Fruit fly (Drosophila melanogaster) whole organism, prepupa: ENCODE results near the gene Slbp.
A peak's percentile ranks its signal among the peaks of the same experiment; 100 is the strongest.

ENCODE experiments used
- Blimp-1 ChIP-seq: fragments of 200-800 bp; sonication (Bioruptor generic); optimal IDR thresholded peaks from 3 replicates; lab custom pipeline; 2017; ENCODE audit warnings: missing biosample characterization, missing genetic modification characterization, mild to moderate bottlenecking, moderate library complexity, missing genetic modification reagents
- CG10631 ChIP-seq: fragments of 200-800 bp; sonication (Bioruptor generic); optimal IDR thresholded peaks from 2 replicates; lab custom pipeline; 2016; ENCODE audit warnings: missing biosample characterization, missing genetic modification characterization
- CG10669 ChIP-seq: fragments of 200-800 bp; sonication (Bioruptor generic); optimal IDR thresholded peaks from 3 replicates; lab custom pipeline; 2018; ENCODE audit warnings: missing biosample characterization, mild to moderate bottlenecking, missing genetic modification characterization, moderate library complexity
- CG11294 ChIP-seq: fragments of 200-800 bp; sonication (Bioruptor generic); IDR thresholded peaks from 2 replicates; pipeline ENCODE4 v1.3.6; 2022; ENCODE audit warnings: missing biosample characterization, missing genetic modification characterization
- CG11762 ChIP-seq: fragments of 200-800 bp; sonication (Bioruptor generic); optimal IDR thresholded peaks from 3 replicates; lab custom pipeline; 2016; ENCODE audit warnings: missing biosample characterization, missing genetic modification characterization; ENCODE audit not compliant: insufficient read depth
- CG15336 ChIP-seq: fragments of 200-800 bp; sonication (Bioruptor generic); IDR thresholded peaks from 2 replicates; pipeline ENCODE4 v1.3.6; 2022; ENCODE audit warnings: missing biosample characterization, missing genetic modification characterization
- CG16779 ChIP-seq: fragments of 200-800 bp; sonication (Bioruptor generic); optimal IDR thresholded peaks from 3 replicates; lab custom pipeline; 2017; ENCODE audit warnings: missing biosample characterization, mild to moderate bottlenecking, missing genetic modification characterization
- CG3032 ChIP-seq: fragments of 200-800 bp; optimal IDR thresholded peaks from 2 replicates; lab custom pipeline; 2019; ENCODE audit warnings: missing biosample characterization, mild to moderate bottlenecking, missing genetic modification characterization, moderate library complexity
- CG31627 ChIP-seq: fragments of 200-800 bp; sonication (Bioruptor generic); optimal IDR thresholded peaks from 3 replicates; lab custom pipeline; 2016; ENCODE audit warnings: missing biosample characterization, missing genetic modification characterization
- CG32006 ChIP-seq: fragments of 200-800 bp; sonication (Bioruptor generic); optimal IDR thresholded peaks from 3 replicates; lab custom pipeline; 2017; ENCODE audit warnings: missing biosample characterization, mild to moderate bottlenecking, missing genetic modification characterization
- CG34406 ChIP-seq: fragments of 200-800 bp; sonication (Bioruptor generic); optimal IDR thresholded peaks from 3 replicates; lab custom pipeline; 2016; ENCODE audit warnings: missing biosample characterization, missing genetic modification characterization
- CG4318 ChIP-seq: fragments of 200-800 bp; sonication (Bioruptor generic); optimal IDR thresholded peaks from 3 replicates; lab custom pipeline; 2017; ENCODE audit warnings: missing biosample characterization, mild to moderate bottlenecking, missing genetic modification characterization
- CG6163 ChIP-seq: fragments of 200-800 bp; sonication (Bioruptor generic); IDR thresholded peaks from 3 replicates; pipeline ENCODE4 v1.3.6; 2022; ENCODE audit warnings: missing biosample characterization, missing genetic modification characterization
- CG6276 ChIP-seq: fragments of 200-800 bp; sonication (Bioruptor generic); optimal IDR thresholded peaks from 2 replicates; lab custom pipeline; 2017; ENCODE audit warnings: missing biosample characterization, mild to moderate bottlenecking, missing genetic modification characterization
- CG6792 ChIP-seq: fragments of 200-800 bp; sonication (Bioruptor generic); optimal IDR thresholded peaks from 3 replicates; lab custom pipeline; 2016; ENCODE audit warnings: missing biosample characterization, missing genetic modification characterization
- CG6808 ChIP-seq: fragments of 200-800 bp; sonication (Bioruptor generic); optimal IDR thresholded peaks from 3 replicates; lab custom pipeline; 2017; ENCODE audit warnings: missing biosample characterization, missing genetic modification characterization, mild to moderate bottlenecking, moderate library complexity, missing genetic modification reagents
- CG6854 ChIP-seq: fragments of 200-800 bp; sonication (Bioruptor generic); optimal IDR thresholded peaks from 2 replicates; lab custom pipeline; 2017; ENCODE audit warnings: missing biosample characterization, mild to moderate bottlenecking, missing genetic modification characterization
- CG7368 ChIP-seq: fragments of 200-800 bp; sonication (Bioruptor generic); optimal IDR thresholded peaks from 3 replicates; lab custom pipeline; 2016; ENCODE audit warnings: missing biosample characterization, missing genetic modification characterization
- CG8119 ChIP-seq: fragments of 200-800 bp; sonication (Bioruptor generic); IDR thresholded peaks from 3 replicates; pipeline ENCODE4 v1.3.6; 2022; ENCODE audit warnings: missing biosample characterization, missing genetic modification characterization
- CG8319 ChIP-seq: fragments of 200-800 bp; sonication (Bioruptor generic); optimal IDR thresholded peaks from 3 replicates; lab custom pipeline; 2016; ENCODE audit warnings: missing biosample characterization, missing genetic modification characterization
- Eip93F ChIP-seq: fragments of 200-800 bp; sonication (Bioruptor generic); optimal IDR thresholded peaks from 2 replicates; lab custom pipeline; 2016; ENCODE audit warnings: missing biosample characterization, mild to moderate bottlenecking, missing genetic modification characterization
- Ets21C ChIP-seq: fragments of 200-800 bp; sonication (Bioruptor generic); optimal IDR thresholded peaks from 3 replicates; lab custom pipeline; 2016; ENCODE audit warnings: missing biosample characterization, missing genetic modification characterization
- Ets96B ChIP-seq: fragments of 200-800 bp; optimal IDR thresholded peaks from 2 replicates; lab custom pipeline; 2019; ENCODE audit warnings: missing biosample characterization, mild to moderate bottlenecking, missing genetic modification characterization, moderate library complexity
- Gug ChIP-seq: fragments of 200-800 bp; sonication (Bioruptor generic); IDR thresholded peaks from 2 replicates; pipeline ENCODE4 v1.3.6; 2022; ENCODE audit warnings: missing biosample characterization, missing genetic modification characterization
- Hr39 ChIP-seq: fragments of 200-800 bp; sonication (Bioruptor generic); optimal IDR thresholded peaks from 2 replicates; lab custom pipeline; 2016; ENCODE audit warnings: missing biosample characterization, missing genetic modification characterization
- Hr4 ChIP-seq: fragments of 200-800 bp; sonication (Bioruptor generic); optimal IDR thresholded peaks from 3 replicates; lab custom pipeline; 2016; ENCODE audit warnings: missing biosample characterization, missing genetic modification characterization
- Met ChIP-seq: fragments of 200-800 bp; sonication (Bioruptor generic); optimal IDR thresholded peaks from 3 replicates; lab custom pipeline; 2016; ENCODE audit warnings: missing biosample characterization, missing genetic modification characterization
- OdsH ChIP-seq: fragments of 200-800 bp; sonication (Bioruptor generic); optimal IDR thresholded peaks from 3 replicates; lab custom pipeline; 2016; ENCODE audit warnings: missing biosample characterization, missing genetic modification characterization
- Smox ChIP-seq: fragments of 200-800 bp; sonication (Bioruptor generic); optimal IDR thresholded peaks from 3 replicates; lab custom pipeline; 2016; ENCODE audit warnings: missing biosample characterization, missing genetic modification characterization
- Sox102F ChIP-seq: fragments of 200-800 bp; sonication (Bioruptor generic); optimal IDR thresholded peaks from 2 replicates; lab custom pipeline; 2016; ENCODE audit warnings: missing biosample characterization, mild to moderate bottlenecking, missing genetic modification characterization
- Sox14 ChIP-seq: fragments of 200-800 bp; sonication (Bioruptor generic); optimal IDR thresholded peaks from 3 replicates; lab custom pipeline; 2016; ENCODE audit warnings: missing biosample characterization, missing genetic modification characterization
- Sox15 ChIP-seq: fragments of 200-800 bp; sonication (Bioruptor generic); optimal IDR thresholded peaks from 3 replicates; lab custom pipeline; 2016; ENCODE audit warnings: missing biosample characterization, missing genetic modification characterization
- achi ChIP-seq: fragments of 200-800 bp; sonication (Bioruptor generic); optimal IDR thresholded peaks from 3 replicates; lab custom pipeline; 2016; ENCODE audit warnings: missing biosample characterization, missing genetic modification characterization
- acj6 ChIP-seq: fragments of 200-800 bp; sonication (Bioruptor generic); optimal IDR thresholded peaks from 3 replicates; lab custom pipeline; 2016; ENCODE audit warnings: missing biosample characterization, missing genetic modification characterization
- cyc ChIP-seq: fragments of 200-800 bp; sonication (Bioruptor generic); optimal IDR thresholded peaks from 3 replicates; lab custom pipeline; 2016; ENCODE audit warnings: missing biosample characterization, missing genetic modification characterization
- dac ChIP-seq: fragments of 200-800 bp; sonication (Bioruptor generic); optimal IDR thresholded peaks from 2 replicates; lab custom pipeline; 2017; ENCODE audit warnings: missing biosample characterization, mild to moderate bottlenecking, missing genetic modification characterization
- dsx ChIP-seq: fragments of 200-800 bp; optimal IDR thresholded peaks from 3 replicates; lab custom pipeline; 2019; ENCODE audit warnings: missing biosample characterization, mild to moderate bottlenecking, missing genetic modification characterization, moderate library complexity; ENCODE audit not compliant: poor library complexity, severe bottlenecking
- eg ChIP-seq: fragments of 200-800 bp; sonication (Bioruptor generic); IDR thresholded peaks from 3 replicates; pipeline ENCODE4 v1.3.6; 2022; ENCODE audit warnings: missing biosample characterization, missing genetic modification characterization
- esn ChIP-seq: fragments of 200-800 bp; sonication (Bioruptor generic); optimal IDR thresholded peaks from 2 replicates; lab custom pipeline; 2016; ENCODE audit warnings: missing biosample characterization, mild to moderate bottlenecking, missing genetic modification characterization, moderate library complexity
- fkh ChIP-seq: fragments of 200-800 bp; sonication (Bioruptor generic); optimal IDR thresholded peaks from 3 replicates; lab custom pipeline; 2017; ENCODE audit warnings: missing biosample characterization, mild to moderate bottlenecking, missing genetic modification characterization, moderate library complexity
- lz ChIP-seq: fragments of 200-800 bp; sonication (Bioruptor generic); optimal IDR thresholded peaks from 3 replicates; lab custom pipeline; 2016; ENCODE audit warnings: missing biosample characterization, missing genetic modification characterization
- net ChIP-seq: fragments of 200-800 bp; sonication (Bioruptor generic); optimal IDR thresholded peaks from 3 replicates; lab custom pipeline; 2016; ENCODE audit warnings: missing biosample characterization, missing genetic modification characterization
- salr ChIP-seq, 2 experiments: fragments of 200-800 bp; sonication (Bioruptor generic); optimal IDR thresholded peaks; 3 replicates each; lab custom pipeline; 2016 to 2018; ENCODE audit warnings: missing biosample characterization in 2 of 2, missing genetic modification characterization in 2 of 2, mild to moderate bottlenecking in 1 of 2
- spab ChIP-seq: fragments of 200-800 bp; sonication (Bioruptor generic); optimal IDR thresholded peaks from 2 replicates; lab custom pipeline; 2017; ENCODE audit warnings: missing biosample characterization, mild to moderate bottlenecking, missing genetic modification characterization, missing genetic modification reagents
- svp ChIP-seq: fragments of 200-800 bp; sonication (Bioruptor generic); peaks from one replicate; lab custom pipeline; 2016; ENCODE audit warnings: missing biosample characterization, missing genetic modification characterization
- topi ChIP-seq: fragments of 200-800 bp; sonication (Bioruptor generic); optimal IDR thresholded peaks from 3 replicates; lab custom pipeline; 2016; ENCODE audit warnings: missing biosample characterization, missing genetic modification characterization
- vri ChIP-seq: fragments of 200-800 bp; sonication (Bioruptor generic); optimal IDR thresholded peaks from 3 replicates; lab custom pipeline; 2016; ENCODE audit warnings: missing biosample characterization, mild to moderate bottlenecking, missing genetic modification characterization

Slbp gene

DNA sequence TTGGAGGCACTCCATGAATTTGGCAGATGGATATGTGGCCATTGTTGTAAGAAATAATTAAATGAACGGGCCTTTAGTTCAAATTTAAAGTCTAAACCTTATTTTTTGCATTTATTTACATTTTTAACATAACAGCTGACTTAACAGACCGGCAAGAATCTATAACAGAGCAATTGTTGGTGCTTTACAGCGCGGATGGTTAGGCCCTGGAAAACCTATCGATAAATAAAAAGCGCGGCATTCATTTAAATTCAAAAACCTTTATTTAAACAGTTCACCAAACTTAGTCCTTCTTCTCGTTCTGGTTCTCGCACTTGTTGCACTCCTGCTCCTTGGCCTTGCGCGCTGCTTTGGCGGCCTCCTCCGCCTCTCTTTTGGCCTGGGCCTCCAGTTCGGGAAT is 49.4 kb upstream of the Slbp start, which contains the start of gene Mesh1:
Mesh1 (minus strand) TSS at position 108 of the 400 bp plus-strand sequence.
- no peak for TF ChIP-seq svp (GFP tag; lab: Kevin White, UChicago)
- no peak for TF ChIP-seq CG6792 (GFP tag; lab: Kevin White, UChicago)
- TF ChIP-seq CG11294 = no peak
- no peak for TF ChIP-seq CG7368 (GFP tag; lab: Kevin White, UChicago)
- TF ChIP-seq fkh (GFP tag; lab: Kevin White, UChicago) = peak; percentile 13

dm6 chr3R:29199807-29200693 is 47.0 kb upstream of the Slbp start, which contains the start of gene CG11899:
Gene CG11899, plus strand, starts transcription at chr3R:29200454.
- peak; percentile 58 for TF ChIP-seq Blimp-1 (GFP tag; lab: Kevin White, UChicago)
- TF ChIP-seq spab (GFP tag; lab: Kevin White, UChicago) = peak; percentile 68
- TF ChIP-seq Hr39 (GFP tag; lab: Kevin White, UChicago) = peak; percentile 66
- peak; percentile 38 for TF ChIP-seq Gug
- TF ChIP-seq CG15336 = peak; percentile 78
- peak; percentile 77 for TF ChIP-seq CG6792 (GFP tag; lab: Kevin White, UChicago)
- TF ChIP-seq CG11294 = peak; percentile 41; the same call in 1 of the 2 replicates
- peak; percentile 60 for TF ChIP-seq achi
- TF ChIP-seq Smox (GFP tag; lab: Kevin White, UChicago) = peak; percentile 74
- TF ChIP-seq svp (GFP tag; lab: Kevin White, UChicago) = peak; percentile 98
- TF ChIP-seq CG31627 = peak; percentile 74
- TF ChIP-seq CG10669 (GFP tag; lab: Kevin White, UChicago) = peak; percentile 64
- peak; percentile 61 for TF ChIP-seq CG6276
- peak; percentile 61 for TF ChIP-seq CG34406
- TF ChIP-seq vri (GFP tag; lab: Kevin White, UChicago) = peak; percentile 82
- peak; percentile 65 for TF ChIP-seq Hr4 (GFP tag; lab: Kevin White, UChicago)
- TF ChIP-seq eg (GFP tag; lab: Robert Waterston, UW) = peak; percentile 81
- TF ChIP-seq CG8319 (GFP tag; lab: Kevin White, UChicago) = peak; percentile 54
- peak; percentile 69 for TF ChIP-seq CG10631 (GFP tag; lab: Kevin White, UChicago)
- peak; percentile 96 for TF ChIP-seq Sox14
- TF ChIP-seq CG16779 = peak; percentile 47
- TF ChIP-seq Ets21C (GFP tag; lab: Kevin White, UChicago) = peak; percentile 75
- peak; percentile 39 for TF ChIP-seq CG11762 (GFP tag; lab: Kevin White, UChicago)
- TF ChIP-seq topi (GFP tag; lab: Kevin White, UChicago) = peak; percentile 83
- TF ChIP-seq CG32006 (GFP tag; lab: Kevin White, UChicago) = peak; percentile 70
- peak; percentile 95 for TF ChIP-seq CG6163
- peak; percentile 77 for TF ChIP-seq net
- TF ChIP-seq OdsH = peak; percentile 68
- TF ChIP-seq lz (GFP tag; lab: Kevin White, UChicago) = peak; percentile 82
- TF ChIP-seq CG3032 (tag; lab: Kevin White, UChicago) = peak; percentile 56
- peak; percentile 94 for TF ChIP-seq Eip93F (GFP tag; lab: Kevin White, UChicago)
- TF ChIP-seq CG7368 (GFP tag; lab: Kevin White, UChicago) = peak; percentile 72
- TF ChIP-seq Sox102F = peak; percentile 83
- peak; percentile 26 for TF ChIP-seq CG4318 (GFP tag; lab: Kevin White, UChicago)
- TF ChIP-seq CG6854 = peak; percentile 97
- TF ChIP-seq esn (GFP tag; lab: Kevin White, UChicago) = peak; percentile 85
- TF ChIP-seq CG8119 (GFP tag; lab: Robert Waterston, UW) = peak; percentile 68
- TF ChIP-seq Sox15 (GFP tag; lab: Kevin White, UChicago) = peak; percentile 25
- peak; percentile 87 for TF ChIP-seq Met (GFP tag; lab: Kevin White, UChicago)
- peak; percentile 67 for TF ChIP-seq CG6808 (GFP tag; lab: Kevin White, UChicago)
- TF ChIP-seq Ets96B = peak; percentile 48
- TF ChIP-seq dac (GFP tag; lab: Kevin White, UChicago) = peak; percentile 71
- TF ChIP-seq dsx = peak; percentile 76
- TF ChIP-seq salr (GFP tag; optimal IDR thresholded peaks at IDR 0.05; lab: Kevin White, UChicago) = peak in 1 of 2 experiments; percentile 48
- TF ChIP-seq cyc = peak; percentile 90
- TF ChIP-seq acj6 (GFP tag; lab: Kevin White, UChicago) = peak; percentile 64
